Fruit fly (Drosophila melanogaster) whole organism, wandering third instar larva: ENCODE measurements around the gene Nhe2.

Experiments
- CG32264 ChIP-seq: fragments of 200-800 bp; sonication (Bioruptor generic); optimal IDR thresholded peaks from 2 replicates; lab custom pipeline; 2016; ENCODE audit warnings: missing biosample characterization, missing genetic modification characterization
- CG9705 ChIP-seq: fragments of 200-800 bp; sonication (Bioruptor generic); optimal IDR thresholded peaks from 2 replicates; lab custom pipeline; 2018; ENCODE audit warnings: missing biosample characterization, mild to moderate bottlenecking, missing genetic modification characterization
- Dfd ChIP-seq: fragments of >200 bp; optimal IDR thresholded peaks from 2 replicates; lab custom pipeline; 2017; ENCODE audit warnings: missing biosample characterization, missing genetic modification characterization
- Dif ChIP-seq: fragments of 200-275, 200-300 bp; sonication (Bioruptor generic); optimal IDR thresholded peaks from 2 replicates; lab custom pipeline; 2018; ENCODE audit warnings: missing biosample characterization, missing genetic modification characterization; ENCODE audit not compliant: partially characterized antibody
- GATAd ChIP-seq: sonication (Bioruptor generic); optimal IDR thresholded peaks from 2 replicates; lab custom pipeline; 2016; ENCODE audit warnings: missing biosample characterization, missing genetic modification characterization
- HLH106 ChIP-seq: fragments of 200-800 bp; optimal IDR thresholded peaks from 3 replicates; lab custom pipeline; 2019; ENCODE audit warnings: missing biosample characterization, mild to moderate bottlenecking, missing genetic modification characterization, moderate library complexity
- N ChIP-seq: fragments of >200 bp; optimal IDR thresholded peaks from 2 replicates; lab custom pipeline; 2018; ENCODE audit warnings: missing biosample characterization, missing external identifiers, missing genetic modification characterization
- Rel ChIP-seq, 2 experiments: fragments of 200-800 bp; sonication (Bioruptor generic) in 1 of 2; optimal IDR thresholded peaks; 2 replicates in 1 of 2; 3 replicates in 1 of 2; lab custom pipeline; 2016 to 2019; ENCODE audit warnings: mild to moderate bottlenecking in 2 of 2, missing biosample characterization in 2 of 2, missing genetic modification characterization in 2 of 2, moderate library complexity in 1 of 2
- dsf ChIP-seq: sonication (Bioruptor generic); optimal IDR thresholded peaks from 2 replicates; lab custom pipeline; 2016; ENCODE audit warnings: missing biosample characterization, missing genetic modification characterization, borderline replicate concordance
- foxo ChIP-seq, 2 experiments: fragments of 200-800 bp; sonication (Bioruptor generic); optimal IDR thresholded peaks; 2 replicates in 1 of 2; 3 replicates in 1 of 2; lab custom pipeline; 2016 to 2017; ENCODE audit warnings: missing biosample characterization in 2 of 2, missing genetic modification characterization in 2 of 2
- pan ChIP-seq: fragments of >200 bp; optimal IDR thresholded peaks from 2 replicates; lab custom pipeline; 2017
- psq ChIP-seq: fragments of 200-800 bp; sonication (Bioruptor generic); optimal IDR thresholded peaks from 3 replicates; lab custom pipeline; 2017; ENCODE audit warnings: missing biosample characterization, mild to moderate bottlenecking, missing genetic modification characterization, moderate library complexity
- sv ChIP-seq: fragments of 200-800 bp; sonication (Bioruptor generic); optimal IDR thresholded peaks from 3 replicates; lab custom pipeline; 2016; ENCODE audit warnings: missing biosample characterization, missing genetic modification characterization

dm6 chr2L:21104326-21104725, at the start of gene Nhe2, which contains the start of gene CG46307:
- TF ChIP-seq pan (lab: Kevin White, UChicago) (no peak), GATAd (GFP tag; lab: Kevin White, UChicago) (no peak), Dfd (GFP tag; lab: Kevin White, UChicago) (no peak), N (GFP tag; lab: Kevin White, UChicago) (no peak), HLH106 (tag; lab: Kevin White, UChicago) (no peak), foxo (GFP tag; optimal IDR thresholded peaks at IDR 0.05; lab: Kevin White, UChicago) (no peak), CG32264 (GFP tag; lab: Kevin White, UChicago) (no peak), dsf (GFP tag; lab: Kevin White, UChicago) (no peak), CG9705 (GFP tag; lab: Kevin White, UChicago) (no peak), Rel (GFP tag; optimal IDR thresholded peaks at IDR 0.05; lab: Kevin White, UChicago) (no peak), Rel (tag; optimal IDR thresholded peaks at IDR 0.05; lab: Kevin White, UChicago) (no peak), Dif (GFP tag; lab: Kevin White, UChicago) (no peak), psq (GFP tag; lab: Kevin White, UChicago) (no peak), sv (GFP tag; lab: Kevin White, UChicago) (no peak)
